Worm (Caenorhabditis elegans) whole organism, young adult: ENCODE results near the gene B0252.5.

Experiments used
- Y53F4B.3 ChIP-seq: fragments of 200-800 bp; sonication (Bioruptor generic); IDR thresholded peaks from 2 replicates; pipeline ENCODE4 v1.3.6; 2022; ENCODE audit warnings: missing genetic modification reagents, missing genetic modification characterization, missing compliant biosample characterization
- nhr-179 ChIP-seq: sonication (generic microtip); optimal IDR thresholded peaks from 2 replicates; lab custom pipeline; 2016; ENCODE audit warnings: mild to moderate bottlenecking, missing genetic modification characterization, missing compliant biosample characterization
- snpc-4 ChIP-seq, 5 experiments: fragments of 150-350 bp in 1 of 5; sonication (generic microtip) in 4 of 5; optimal IDR thresholded peaks; 2 replicates each; lab custom pipeline; 2014 to 2018; ENCODE audit warnings: missing genetic modification characterization in 5 of 5, missing biosample characterization in 3 of 5, antibody characterized with exemption in 2 of 5, mild to moderate bottlenecking in 2 of 5, missing compliant biosample characterization in 2 of 5, missing genotype in 2 of 5, moderate library complexity in 2 of 5, missing genetic modification reagents in 1 of 5
- unc-62 ChIP-seq: fragments of 150-350 bp; optimal IDR thresholded peaks from 2 replicates; lab custom pipeline; 2014; ENCODE audit warnings: missing biosample characterization, missing genetic modification reagents, missing genetic modification characterization

- no peak for TF ChIP-seq nhr-179 (tag; lab: Kevin White, UChicago)
- no peak for TF ChIP-seq Y53F4B.3 (GFP tag; lab: Robert Waterston, UW)
- no peak for TF ChIP-seq snpc-4 (GFP tag; optimal IDR thresholded peaks at IDR 0.05; lab: Kevin White, UChicago)
- no peak for TF ChIP-seq snpc-4 (tag; optimal IDR thresholded peaks at IDR 0.05; lab: Kevin White, UChicago)
- no peak for TF ChIP-seq unc-62 (GFP tag; lab: Kevin White, UChicago)
Observed at ce11 chrII:6872493-6872892, 46.2 kb downstream of the B0252.5 start, which contains the start of gene C44B7.5.
